Worm (Caenorhabditis elegans) whole organism, L4/young adult: ENCODE measurements around the gene str-118.

Experiments used
- W03F9.2 ChIP-seq: fragments of 150-350 bp; optimal IDR thresholded peaks from 2 replicates; lab custom pipeline; 2014; ENCODE audit warnings: missing biosample characterization, missing genetic modification characterization
- dao-5 ChIP-seq: sonication (generic microtip); optimal IDR thresholded peaks from 2 replicates; lab custom pipeline; 2016; ENCODE audit warnings: missing genotype, missing genetic modification characterization, moderate library complexity, missing compliant biosample characterization
- him-1 ChIP-seq: sonication (generic microtip); optimal IDR thresholded peaks from 2 replicates; lab custom pipeline; 2016; ENCODE audit warnings: missing genotype, missing genetic modification reagents, missing genetic modification characterization, missing compliant biosample characterization

DNA sequence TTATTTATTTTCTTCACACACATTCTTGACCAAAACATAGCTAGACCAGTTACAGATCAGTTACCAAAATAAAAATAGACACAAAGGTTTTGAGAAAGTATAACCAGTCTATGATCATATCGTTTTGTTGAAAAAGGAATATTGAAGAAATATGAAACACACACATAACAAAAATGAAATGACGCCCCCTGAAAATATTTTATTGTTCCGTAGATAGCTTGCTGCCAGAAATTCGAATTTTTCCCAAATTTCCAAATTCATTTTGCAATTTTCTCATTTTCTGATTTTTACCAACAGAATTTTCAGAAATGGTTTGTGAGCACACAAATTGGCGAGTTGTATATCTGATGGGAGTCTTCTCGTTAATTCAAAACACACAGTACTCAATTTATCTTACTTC is 23.5 kb downstream of the str-118 start, which contains the start of gene F57A8.7:
- TF ChIP-seq him-1 (tag; lab: Kevin White, UChicago) = no peak
- TF ChIP-seq W03F9.2 (tag; lab: Kevin White, UChicago) = no peak
- TF ChIP-seq dao-5 = no peak
